Worm (Caenorhabditis elegans) whole organism, L2 larva: ENCODE data around the gene F17C11.12.

Experiments used
- C34F6.9 ChIP-seq: fragments of 150-350 bp; optimal IDR thresholded peaks from 2 replicates; lab custom pipeline; 2014; ENCODE audit warnings: missing biosample characterization, missing genetic modification characterization
- F13H6.1 ChIP-seq: sonication (generic microtip); optimal IDR thresholded peaks from 2 replicates; lab custom pipeline; 2016; ENCODE audit warnings: missing genetic modification characterization, missing compliant biosample characterization
- R02D3.7 ChIP-seq: fragments of 150-350 bp; optimal IDR thresholded peaks from 2 replicates; lab custom pipeline; 2014; ENCODE audit warnings: missing biosample characterization, missing genetic modification characterization
- Y55F3AM.14 ChIP-seq: fragments of 200-800 bp; sonication (Bioruptor generic); optimal IDR thresholded peaks from 2 replicates; lab custom pipeline; 2018; ENCODE audit warnings: mild to moderate bottlenecking, missing genetic modification characterization, missing compliant biosample characterization
- ZK546.5 ChIP-seq: sonication (generic microtip); optimal IDR thresholded peaks from 2 replicates; lab custom pipeline; 2017; ENCODE audit warnings: missing biosample characterization, missing genetic modification characterization
- alr-1 ChIP-seq: fragments of 150-350 bp; optimal IDR thresholded peaks from 2 replicates; lab custom pipeline; 2014; ENCODE audit warnings: missing biosample characterization, missing genetic modification characterization
- aly-2 ChIP-seq: fragments of 150-350 bp; optimal IDR thresholded peaks from 2 replicates; lab custom pipeline; 2014; ENCODE audit warnings: missing biosample characterization, missing genetic modification characterization
- ama-1 ChIP-seq: fragments of 150-350 bp; optimal IDR thresholded peaks from 2 replicates; lab custom pipeline; 2018; ENCODE audit warnings: inconsistent platforms
- blmp-1 ChIP-seq: sonication (generic microtip); optimal IDR thresholded peaks from 2 replicates; lab custom pipeline; 2017; ENCODE audit warnings: missing genetic modification characterization, mild to moderate bottlenecking, missing compliant biosample characterization, antibody characterized with exemption, moderate library complexity; ENCODE audit not compliant: insufficient read depth
- ceh-16 ChIP-seq: fragments of 150-350 bp; optimal IDR thresholded peaks from 2 replicates; lab custom pipeline; 2014; ENCODE audit warnings: missing biosample characterization, missing genetic modification characterization
- ceh-82 ChIP-seq: fragments of 150-350 bp; optimal IDR thresholded peaks from 2 replicates; lab custom pipeline; 2014; ENCODE audit warnings: missing biosample characterization, missing genetic modification characterization
- crh-2 ChIP-seq: sonication (generic microtip); optimal IDR thresholded peaks from 2 replicates; lab custom pipeline; 2017; ENCODE audit warnings: missing biosample characterization, missing genetic modification characterization
- dmd-4 ChIP-seq: sonication (generic microtip); optimal IDR thresholded peaks from 2 replicates; lab custom pipeline; 2017; ENCODE audit warnings: missing biosample characterization, missing genetic modification characterization
- egl-27 ChIP-seq: sonication (generic microtip); optimal IDR thresholded peaks from 3 replicates; lab custom pipeline; 2017; ENCODE audit warnings: missing biosample characterization, missing genetic modification reagents, missing genetic modification characterization
- elt-1 ChIP-seq: fragments of 150-350 bp; optimal IDR thresholded peaks from 2 replicates; lab custom pipeline; 2014; ENCODE audit warnings: missing biosample characterization, missing genetic modification characterization
- elt-3 ChIP-seq: sonication (generic microtip); optimal IDR thresholded peaks from 2 replicates; lab custom pipeline; 2017; ENCODE audit warnings: missing biosample characterization, missing genetic modification characterization
- fos-1 ChIP-seq: fragments of 150-350 bp; optimal IDR thresholded peaks from 2 replicates; lab custom pipeline; 2014; ENCODE audit warnings: missing biosample characterization, missing genetic modification characterization
- gmeb-1 ChIP-seq: fragments of 150-350 bp; optimal IDR thresholded peaks from 2 replicates; lab custom pipeline; 2014; ENCODE audit warnings: missing biosample characterization, missing genetic modification characterization
- lin-11 ChIP-seq: fragments of 150-350 bp; sonication (generic microtip); optimal IDR thresholded peaks from 2 replicates; lab custom pipeline; 2014; ENCODE audit warnings: missing biosample characterization, missing genetic modification characterization, inconsistent platforms, mixed read lengths
- lin-13 ChIP-seq: fragments of 150-350 bp; optimal IDR thresholded peaks from 2 replicates; lab custom pipeline; 2014; ENCODE audit warnings: missing biosample characterization, missing genetic modification reagents, missing genetic modification characterization
- lin-39 ChIP-seq: fragments of 150-350 bp; optimal IDR thresholded peaks from 2 replicates; lab custom pipeline; 2014; ENCODE audit warnings: missing biosample characterization, missing genetic modification reagents, missing genetic modification characterization
- lsy-2 ChIP-seq, 2 experiments: fragments of 150-350 bp in 1 of 2; sonication (generic microtip) in 1 of 2; optimal IDR thresholded peaks; 2 replicates each; lab custom pipeline; 2014 to 2017; ENCODE audit warnings: missing biosample characterization in 2 of 2, missing genetic modification characterization in 2 of 2
- mab-5 ChIP-seq: fragments of 150-350 bp; optimal IDR thresholded peaks from 2 replicates; lab custom pipeline; 2014; ENCODE audit warnings: missing biosample characterization, missing genetic modification characterization
- mbf-1 ChIP-seq: sonication (generic microtip); optimal IDR thresholded peaks from 2 replicates; lab custom pipeline; 2017; ENCODE audit warnings: missing biosample characterization, missing genetic modification characterization
- mdl-1 ChIP-seq, 2 experiments: fragments of 150-350 bp in 1 of 2; sonication (generic microtip) in 1 of 2; optimal IDR thresholded peaks; 2 replicates each; lab custom pipeline; 2017; ENCODE audit warnings: missing biosample characterization in 2 of 2, missing genetic modification characterization in 2 of 2
- nhr-10 ChIP-seq: sonication (generic microtip); optimal IDR thresholded peaks from 2 replicates; lab custom pipeline; 2017; ENCODE audit warnings: missing biosample characterization, missing genetic modification characterization
- nhr-11 ChIP-seq: fragments of 150-350 bp; optimal IDR thresholded peaks from 2 replicates; lab custom pipeline; 2014; ENCODE audit warnings: missing biosample characterization, missing genetic modification characterization
- nhr-12 ChIP-seq: fragments of 150-350 bp; optimal IDR thresholded peaks from 2 replicates; lab custom pipeline; 2014; ENCODE audit warnings: missing biosample characterization, missing genetic modification characterization
- nhr-129 ChIP-seq: fragments of 150-350 bp; optimal IDR thresholded peaks from 2 replicates; lab custom pipeline; 2014; ENCODE audit warnings: missing biosample characterization, missing genetic modification characterization
- nhr-21 ChIP-seq: fragments of 150-350 bp; optimal IDR thresholded peaks from 2 replicates; lab custom pipeline; 2014; ENCODE audit warnings: missing biosample characterization, missing genetic modification characterization
- nhr-23 ChIP-seq: fragments of 150-350 bp; optimal IDR thresholded peaks from 2 replicates; lab custom pipeline; 2014; ENCODE audit warnings: missing biosample characterization, missing genetic modification reagents, missing genetic modification characterization
- nhr-237 ChIP-seq: fragments of 150-350 bp; optimal IDR thresholded peaks from 2 replicates; lab custom pipeline; 2014; ENCODE audit warnings: missing biosample characterization, missing genetic modification characterization
- nhr-25 ChIP-seq: fragments of 150-350 bp; sonication (generic microtip); optimal IDR thresholded peaks from 3 replicates; lab custom pipeline; 2014; ENCODE audit warnings: missing biosample characterization, missing genetic modification characterization
- nhr-6 ChIP-seq: fragments of 150-350 bp; optimal IDR thresholded peaks from 2 replicates; lab custom pipeline; 2014; ENCODE audit warnings: missing biosample characterization, missing genetic modification characterization
- nhr-77 ChIP-seq: fragments of 150-350 bp; optimal IDR thresholded peaks from 2 replicates; lab custom pipeline; 2014; ENCODE audit warnings: missing biosample characterization, missing genetic modification characterization
- peb-1 ChIP-seq: fragments of 150-350 bp; optimal IDR thresholded peaks from 2 replicates; lab custom pipeline; 2014; ENCODE audit warnings: missing biosample characterization, missing genetic modification characterization
- sem-4 ChIP-seq: fragments of 150-350 bp; optimal IDR thresholded peaks from 2 replicates; lab custom pipeline; 2014; ENCODE audit warnings: missing biosample characterization, missing genetic modification reagents, missing genetic modification characterization
- skn-1 ChIP-seq: sonication (generic microtip); optimal IDR thresholded peaks from 2 replicates; lab custom pipeline; 2017; ENCODE audit warnings: missing biosample characterization, missing genetic modification characterization
- sma-3 ChIP-seq: sonication (generic microtip); optimal IDR thresholded peaks from 2 replicates; lab custom pipeline; 2016; ENCODE audit warnings: missing genetic modification reagents, missing genetic modification characterization, missing compliant biosample characterization
- sma-9 ChIP-seq, 2 experiments: fragments of 150-350 bp in 1 of 2; sonication (generic microtip) in 1 of 2; optimal IDR thresholded peaks; 2 replicates each; lab custom pipeline; 2014 to 2016; ENCODE audit warnings: missing genetic modification characterization in 2 of 2, mild to moderate bottlenecking in 1 of 2, missing biosample characterization in 1 of 2, missing compliant biosample characterization in 1 of 2, missing genetic modification reagents in 1 of 2, moderate library complexity in 1 of 2
- snpc-4 ChIP-seq: fragments of 150-350 bp; optimal IDR thresholded peaks from 2 replicates; lab custom pipeline; 2014; ENCODE audit warnings: missing biosample characterization, missing genetic modification characterization
- unc-39 ChIP-seq: fragments of 150-350 bp; optimal IDR thresholded peaks from 2 replicates; lab custom pipeline; 2014; ENCODE audit warnings: missing biosample characterization, missing genetic modification characterization
- unc-55 ChIP-seq: fragments of 150-350 bp; sonication (generic microtip); optimal IDR thresholded peaks from 3 replicates; lab custom pipeline; 2014; ENCODE audit warnings: missing biosample characterization, missing genetic modification reagents, missing genetic modification characterization
- unc-62 ChIP-seq: fragments of 150-350 bp; optimal IDR thresholded peaks from 2 replicates; lab custom pipeline; 2014; ENCODE audit warnings: missing biosample characterization, missing genetic modification reagents, missing genetic modification characterization
- zag-1 ChIP-seq: fragments of 150-350 bp; optimal IDR thresholded peaks from 2 replicates; lab custom pipeline; 2014; ENCODE audit warnings: missing biosample characterization, missing genetic modification characterization
- ztf-1 ChIP-seq: fragments of 200-800 bp; sonication (Bioruptor generic); conservative IDR thresholded peaks from 2 replicates; pipeline ENCODE4 v1.3.6; 2022; ENCODE audit warnings: missing genetic modification characterization, missing compliant biosample characterization
- ztf-11 ChIP-seq: sonication (generic microtip); optimal IDR thresholded peaks from 2 replicates; lab custom pipeline; 2017; ENCODE audit warnings: missing biosample characterization, missing genetic modification characterization
- ztf-4 ChIP-seq: fragments of 150-350 bp; optimal IDR thresholded peaks from 2 replicates; lab custom pipeline; 2014; ENCODE audit warnings: missing biosample characterization, missing genetic modification characterization

The F17C11.12 gene

ce11 chrV:10940571-10940991 is 3.9 kb upstream of the F17C11.12 start:
- TF ChIP-seq nhr-237 (tag; lab: Kevin White, UChicago) (no peak), snpc-4 (tag; lab: Kevin White, UChicago) (no peak), fos-1 (tag; lab: Kevin White, UChicago) (peak; percentile 74), C34F6.9 (tag; lab: Kevin White, UChicago) (peak; percentile 75), nhr-25 (peak; percentile 45), nhr-11 (tag; lab: Kevin White, UChicago) (no peak), nhr-12 (no peak), ceh-16 (tag; lab: Kevin White, UChicago) (no peak), ztf-4 (peak; percentile 48), unc-39 (no peak), R02D3.7 (tag; lab: Kevin White, UChicago) (no peak), ama-1 (lab: Kevin White, UChicago) (peak; percentile 34), lin-11 (no peak), nhr-77 (tag; lab: Kevin White, UChicago) (no peak), sem-4 (tag; lab: Kevin White, UChicago) (no peak), lin-13 (peak; percentile 39), zag-1 (tag; lab: Kevin White, UChicago) (peak; percentile 27), elt-1 (no peak), Y55F3AM.14 (GFP tag; lab: Kevin White, UChicago) (peak; percentile 77), unc-55 (GFP tag; lab: Kevin White, UChicago) (peak; percentile 59), nhr-23 (tag; lab: Kevin White, UChicago) (no peak), crh-2 (tag; lab: Kevin White, UChicago) (peak; percentile 81), dmd-4 (tag; lab: Kevin White, UChicago) (no peak), nhr-21 (tag; lab: Kevin White, UChicago) (peak; percentile 56), blmp-1 (tag; lab: Kevin White, UChicago) (peak; percentile 71), gmeb-1 (tag; lab: Kevin White, UChicago) (peak; percentile 62), elt-3 (no peak), sma-3 (GFP tag; lab: Kevin White, UChicago) (peak; percentile 72), egl-27 (tag; lab: Kevin White, UChicago) (peak; percentile 75), ZK546.5 (no peak), mbf-1 (tag; lab: Kevin White, UChicago) (no peak), aly-2 (no peak), lsy-2 (tag; optimal IDR thresholded peaks at IDR 0.05; lab: Kevin White, UChicago) (peak in 1 of 2 experiments; percentile 65), skn-1 (tag; lab: Kevin White, UChicago) (peak; percentile 75), unc-62 (GFP tag; lab: Kevin White, UChicago) (no peak), mab-5 (tag; lab: Kevin White, UChicago) (no peak), sma-9 (GFP tag; optimal IDR thresholded peaks at IDR 0.05; lab: Kevin White, UChicago) (peak; percentile 67), sma-9 (tag; optimal IDR thresholded peaks at IDR 0.05; lab: Kevin White, UChicago) (no peak), nhr-129 (tag; lab: Kevin White, UChicago) (peak; percentile 100), mdl-1 (tag; optimal IDR thresholded peaks at IDR 0.05; lab: Kevin White, UChicago) (peak in 1 of 2 experiments; percentile 24), alr-1 (tag; lab: Kevin White, UChicago) (no peak), lin-39 (no peak), ztf-1 (GFP tag; lab: Robert Waterston, UW) (no peak), ztf-11 (tag; lab: Kevin White, UChicago) (no peak), nhr-10 (tag; lab: Kevin White, UChicago) (no peak), nhr-6 (tag; lab: Kevin White, UChicago) (no peak), peb-1 (no peak), ceh-82 (no peak), F13H6.1 (tag; lab: Kevin White, UChicago) (peak; percentile 77)
